Worm (Caenorhabditis elegans) whole organism, L4/young adult: Measurements from ENCODE around the gene C33D9.10.

Source experiments
- W03F9.2 ChIP-seq: fragments of 150-350 bp; optimal IDR thresholded peaks from 2 replicates; lab custom pipeline; 2014; ENCODE audit warnings: missing biosample characterization, missing genetic modification characterization
- dao-5 ChIP-seq: sonication (generic microtip); optimal IDR thresholded peaks from 2 replicates; lab custom pipeline; 2016; ENCODE audit warnings: missing genotype, missing genetic modification characterization, moderate library complexity, missing compliant biosample characterization
- him-1 ChIP-seq: sonication (generic microtip); optimal IDR thresholded peaks from 2 replicates; lab custom pipeline; 2016; ENCODE audit warnings: missing genotype, missing genetic modification reagents, missing genetic modification characterization, missing compliant biosample characterization

C33D9.10 gene

ce11 chrIV:8737787-8738186 is 50.2 kb downstream of the C33D9.10 start, which contains the start of gene F21D5.4:
TSS of gene F21D5.4 (plus strand) at chrIV:8738087.
- TF ChIP-seq W03F9.2 (tag; lab: Kevin White, UChicago) = no peak
- no peak for TF ChIP-seq dao-5 (tag; lab: Kevin White, UChicago)
- no peak for TF ChIP-seq him-1

ce11 chrIV:8737354-8737753 is 50.6 kb downstream of the C33D9.10 start:
- TF ChIP-seq W03F9.2 (tag; lab: Kevin White, UChicago) (peak; percentile 10), dao-5 (tag; lab: Kevin White, UChicago) (no peak)
